Worm (Caenorhabditis elegans) whole organism, early embryonic: Measurements from ENCODE around the gene droe-4.

Experiments used
- B0310.2 ChIP-seq: sonication (generic microtip); optimal IDR thresholded peaks from 2 replicates; lab custom pipeline; 2016; ENCODE audit warnings: mild to moderate bottlenecking, missing genetic modification characterization, missing compliant biosample characterization
- F13C5.2 ChIP-seq: sonication (generic microtip); optimal IDR thresholded peaks from 2 replicates; lab custom pipeline; 2017; ENCODE audit warnings: mild to moderate bottlenecking, missing genetic modification characterization, inconsistent platforms, missing compliant biosample characterization
- aly-1 ChIP-seq: sonication (generic microtip); optimal IDR thresholded peaks from 2 replicates; lab custom pipeline; 2016; ENCODE audit warnings: missing genetic modification characterization, missing compliant biosample characterization
- ama-1 ChIP-seq: fragments of 150-350 bp; optimal IDR thresholded peaks from 2 replicates; lab custom pipeline; 2014
- ceh-13 ChIP-seq: fragments of 200-800 bp; sonication (Bioruptor generic); optimal IDR thresholded peaks from 2 replicates; lab custom pipeline; 2018; ENCODE audit warnings: mild to moderate bottlenecking, missing genetic modification characterization, missing compliant biosample characterization
- ceh-36 ChIP-seq: sonication (generic microtip); optimal IDR thresholded peaks from 2 replicates; lab custom pipeline; 2016; ENCODE audit warnings: missing genetic modification characterization, inconsistent platforms, missing compliant biosample characterization
- ets-7 ChIP-seq: sonication (generic microtip); optimal IDR thresholded peaks from 2 replicates; lab custom pipeline; 2016; ENCODE audit warnings: missing genotype, missing genetic modification characterization, missing compliant biosample characterization
- flt-1 ChIP-seq: fragments of 200-800 bp; sonication (Bioruptor generic); IDR thresholded peaks from 2 replicates; pipeline ENCODE4 v1.3.6; 2022; ENCODE audit warnings: missing genetic modification characterization, missing compliant biosample characterization
- hmbx-1 ChIP-seq: sonication (generic microtip); optimal IDR thresholded peaks from 2 replicates; lab custom pipeline; 2016; ENCODE audit warnings: mild to moderate bottlenecking, missing genetic modification characterization, missing compliant biosample characterization
- hmg-4 ChIP-seq: fragments of 200-800 bp; sonication (Bioruptor generic); optimal IDR thresholded peaks from 2 replicates; lab custom pipeline; 2018; ENCODE audit warnings: mild to moderate bottlenecking, missing genetic modification characterization, missing compliant biosample characterization
- hnd-1 ChIP-seq: sonication (generic microtip); optimal IDR thresholded peaks from 2 replicates; lab custom pipeline; 2016; ENCODE audit warnings: missing genetic modification characterization, missing compliant biosample characterization
- pes-1 ChIP-seq: fragments of 200-800 bp; sonication (Bioruptor generic); IDR thresholded peaks from 2 replicates; pipeline ENCODE4 v1.3.6; 2022; ENCODE audit warnings: missing genetic modification reagents, missing genetic modification characterization, missing compliant biosample characterization
- scrt-1 ChIP-seq: fragments of 200-800 bp; sonication (Bioruptor generic); IDR thresholded peaks from 2 replicates; pipeline ENCODE4 v1.3.6; 2022; ENCODE audit warnings: missing genetic modification characterization, missing compliant biosample characterization
- sea-1 ChIP-seq: fragments of 200-800 bp; sonication (Bioruptor generic); conservative IDR thresholded peaks from 2 replicates; pipeline ENCODE4 v1.3.6; 2022; ENCODE audit warnings: missing genetic modification characterization, missing compliant biosample characterization
- tbx-11 ChIP-seq: fragments of 200-800 bp; sonication (Bioruptor generic); IDR thresholded peaks from 2 replicates; pipeline ENCODE4 v1.3.6; 2022; ENCODE audit warnings: missing genetic modification characterization, missing compliant biosample characterization
- tbx-37 ChIP-seq: fragments of 200-800 bp; sonication (Bioruptor generic); conservative IDR thresholded peaks from 2 replicates; pipeline ENCODE4 v1.3.6; 2022; ENCODE audit warnings: missing genetic modification reagents, missing genetic modification characterization, missing compliant biosample characterization
- tra-4 ChIP-seq: sonication (generic microtip); optimal IDR thresholded peaks from 2 replicates; lab custom pipeline; 2017; ENCODE audit warnings: missing genetic modification characterization, missing compliant biosample characterization

The droe-4 gene

DNA sequence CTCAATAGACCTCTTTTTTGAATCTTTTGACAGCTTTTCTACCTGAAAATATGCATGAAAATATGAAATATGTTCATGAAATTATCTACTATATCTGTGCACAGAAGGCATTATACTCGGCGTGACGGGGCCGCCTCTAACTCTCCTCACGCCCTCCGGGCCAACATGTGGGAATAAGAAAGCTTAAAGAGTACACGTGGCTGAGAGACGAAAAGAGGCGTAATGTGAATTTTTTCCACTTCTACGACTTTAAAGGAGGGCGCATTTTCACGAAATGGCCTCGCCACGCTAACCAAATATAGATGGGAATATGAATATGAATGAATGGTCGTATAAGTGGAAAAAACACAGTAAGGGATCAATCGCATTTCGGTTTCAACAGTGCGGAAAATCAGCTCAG, 34.8 kb upstream of the droe-4 start:
- TF ChIP-seq scrt-1 (GFP tag; lab: Robert Waterston, UW) (no peak), tbx-37 (GFP tag; lab: Robert Waterston, UW) (no peak), hmg-4 (GFP tag; lab: Kevin White, UChicago) (no peak), ceh-13 (GFP tag; lab: Kevin White, UChicago) (no peak), hmbx-1 (tag; lab: Kevin White, UChicago) (no peak), sea-1 (GFP tag; lab: Robert Waterston, UW) (no peak), aly-1 (tag; lab: Kevin White, UChicago) (no peak), pes-1 (GFP tag; lab: Robert Waterston, UW) (no peak)

- TF ChIP-seq ceh-36 (tag; lab: Kevin White, UChicago) (no peak), tbx-11 (GFP tag; lab: Robert Waterston, UW) (no peak), pes-1 (GFP tag; lab: Robert Waterston, UW) (no peak), B0310.2 (tag; lab: Kevin White, UChicago) (no peak), ets-7 (no peak), tra-4 (no peak), ama-1 (lab: Kevin White, UChicago) (no peak), sea-1 (GFP tag; lab: Robert Waterston, UW) (no peak), hmg-4 (GFP tag; lab: Kevin White, UChicago) (no peak)
Measured at ce11 chrV:13958247-13958646, 34.2 kb upstream of the droe-4 start, which contains the start of gene R10D12.10. Gene R10D12.10, minus strand, starts transcription at chrV:13958347.

DNA sequence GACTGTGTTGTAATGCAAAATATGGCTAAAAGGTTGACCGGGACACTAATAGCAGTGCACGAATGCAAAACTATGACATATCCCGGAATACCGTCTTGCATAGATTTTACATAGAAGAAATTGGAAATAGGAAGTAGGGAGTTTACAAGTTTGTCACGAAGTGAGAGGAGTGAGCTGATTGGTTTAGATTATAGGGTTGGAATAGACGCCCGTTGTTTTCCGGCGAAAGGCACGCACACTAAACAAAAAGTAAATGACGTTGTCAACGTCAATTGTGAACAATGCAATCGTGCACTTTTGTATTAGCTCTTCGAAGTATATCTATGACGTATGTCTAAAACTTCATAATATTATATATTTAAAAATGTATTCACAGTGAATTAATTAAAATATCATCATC, 31.5 kb upstream of the droe-4 start, which contains the start of gene srh-24:
Gene srh-24 (minus strand): TSS at position 101 of the 400 bp plus-strand sequence.
- no peak for TF ChIP-seq flt-1 (GFP tag; lab: Robert Waterston, UW)
- no peak for TF ChIP-seq scrt-1 (GFP tag; lab: Robert Waterston, UW)
- TF ChIP-seq aly-1 (tag; lab: Kevin White, UChicago) = no peak
- no peak for TF ChIP-seq ets-7
- TF ChIP-seq ama-1 (lab: Kevin White, UChicago) = no peak
- TF ChIP-seq hmg-4 (GFP tag; lab: Kevin White, UChicago) = no peak
- TF ChIP-seq ceh-13 (GFP tag; lab: Kevin White, UChicago) = no peak

DNA sequence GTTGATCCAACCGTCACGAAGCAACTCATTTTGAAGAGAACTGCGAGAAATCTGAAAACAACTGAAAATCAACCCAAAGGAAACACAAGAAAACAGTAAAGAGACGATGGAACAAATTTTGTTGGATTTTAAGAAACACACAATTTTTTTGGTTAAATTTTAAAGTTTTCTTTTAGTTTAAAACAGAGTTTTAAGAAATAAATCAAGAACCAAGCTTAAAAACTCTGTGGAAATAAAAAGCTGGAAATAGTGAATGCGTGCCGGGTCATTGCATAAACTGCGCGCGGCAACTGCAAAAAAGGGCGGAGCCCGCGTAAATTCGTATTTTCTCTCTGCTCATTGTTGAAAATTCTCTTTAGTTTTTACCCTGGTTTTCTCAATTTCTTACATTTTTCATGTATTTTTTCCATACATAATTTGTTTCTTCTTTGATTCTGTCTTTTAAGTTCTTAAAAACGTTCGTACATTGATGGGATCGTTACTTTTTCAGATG, 30.5 kb upstream of the droe-4 start, which contains the start of the genes algn-13 and R10D12.13:
Gene algn-13 (minus strand): TSS at position 51 of the 493 bp plus-strand sequence.
Gene R10D12.13 (plus strand): TSS at position 491 of the 493 bp plus-strand sequence.
- TF ChIP-seq scrt-1 (GFP tag; lab: Robert Waterston, UW) = peak; percentile 77
- peak; percentile 73; the same call in 1 of the 2 replicates for TF ChIP-seq tbx-37 (GFP tag; lab: Robert Waterston, UW)
- TF ChIP-seq ceh-36 (tag; lab: Kevin White, UChicago) = peak; percentile 60
- TF ChIP-seq tbx-11 (GFP tag; lab: Robert Waterston, UW) = peak; percentile 80; the same call in 1 of the 2 replicates
- TF ChIP-seq ceh-13 (GFP tag; lab: Kevin White, UChicago) = peak; percentile 50
- peak; percentile 77 for TF ChIP-seq hmg-4 (GFP tag; lab: Kevin White, UChicago)
- peak; percentile 47 for TF ChIP-seq hmbx-1 (tag; lab: Kevin White, UChicago)
- TF ChIP-seq ama-1 (lab: Kevin White, UChicago) = no peak
- peak; percentile 73 for TF ChIP-seq flt-1 (GFP tag; lab: Robert Waterston, UW)
- TF ChIP-seq aly-1 (tag; lab: Kevin White, UChicago) = peak; percentile 57
- TF ChIP-seq pes-1 (GFP tag; lab: Robert Waterston, UW) = peak; percentile 89
- peak; percentile 83 for TF ChIP-seq sea-1 (GFP tag; lab: Robert Waterston, UW)
- peak; percentile 62 for TF ChIP-seq hnd-1
- peak; percentile 69 for TF ChIP-seq ets-7
- peak; percentile 48 for TF ChIP-seq B0310.2 (tag; lab: Kevin White, UChicago)
- peak; percentile 42 for TF ChIP-seq tra-4
- peak; percentile 85 for TF ChIP-seq F13C5.2 (tag; lab: Kevin White, UChicago)

DNA sequence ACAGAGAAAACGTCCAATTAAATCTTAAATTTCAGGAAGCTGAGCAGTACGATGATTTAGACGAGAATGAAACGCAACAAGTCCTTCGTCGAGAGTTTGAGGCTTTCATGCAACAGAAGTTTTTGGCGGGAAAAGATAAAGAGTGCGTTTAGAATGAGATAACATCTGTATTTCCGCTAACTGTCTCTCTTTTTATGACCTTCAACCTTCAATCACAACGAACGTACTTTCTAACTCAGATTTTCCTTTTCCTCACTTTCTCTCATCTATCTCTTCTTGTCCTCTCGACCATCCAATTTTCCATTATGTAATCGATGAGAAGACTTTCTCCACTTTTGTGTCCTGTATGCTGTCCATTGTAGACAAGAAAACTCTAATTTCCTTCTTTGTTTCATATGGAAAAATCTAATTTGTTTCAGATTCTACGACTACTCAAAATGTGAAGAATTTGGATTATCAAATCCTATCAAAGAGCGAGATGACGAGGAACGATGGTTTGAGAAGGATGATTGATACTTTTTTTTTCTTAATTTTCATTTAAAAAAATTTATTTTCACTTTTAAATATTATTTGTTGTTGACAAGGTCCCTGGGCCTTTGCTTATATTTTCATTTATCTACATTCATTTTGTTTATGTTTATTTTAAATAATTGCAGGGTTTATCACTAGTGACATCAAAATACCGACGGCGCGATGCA, 29.0 kb upstream of the droe-4 start, which contains the start of gene sao-1:
Gene sao-1 (plus strand): TSS at position 648 of the 698 bp plus-strand sequence.
- TF ChIP-seq scrt-1 (GFP tag; lab: Robert Waterston, UW) (no peak), aly-1 (tag; lab: Kevin White, UChicago) (no peak), ceh-13 (GFP tag; lab: Kevin White, UChicago) (no peak), hmbx-1 (tag; lab: Kevin White, UChicago) (no peak), F13C5.2 (tag; lab: Kevin White, UChicago) (no peak), pes-1 (GFP tag; lab: Robert Waterston, UW) (no peak), ama-1 (lab: Kevin White, UChicago) (no peak), flt-1 (GFP tag; lab: Robert Waterston, UW) (no peak), ceh-36 (tag; lab: Kevin White, UChicago) (no peak), tbx-37 (GFP tag; lab: Robert Waterston, UW) (no peak), B0310.2 (tag; lab: Kevin White, UChicago) (no peak), hmg-4 (GFP tag; lab: Kevin White, UChicago) (no peak)

- no peak for TF ChIP-seq ceh-36 (tag; lab: Kevin White, UChicago)
- no peak for TF ChIP-seq ets-7
- no peak for TF ChIP-seq pes-1 (GFP tag; lab: Robert Waterston, UW)
- no peak for TF ChIP-seq tbx-37 (GFP tag; lab: Robert Waterston, UW)
- TF ChIP-seq scrt-1 (GFP tag; lab: Robert Waterston, UW) = no peak
- TF ChIP-seq hnd-1 = no peak
- no peak for TF ChIP-seq ama-1 (lab: Kevin White, UChicago)
- no peak for TF ChIP-seq ceh-13 (GFP tag; lab: Kevin White, UChicago)
- no peak for TF ChIP-seq tra-4
- no peak for TF ChIP-seq flt-1 (GFP tag; lab: Robert Waterston, UW)
- TF ChIP-seq tbx-11 (GFP tag; lab: Robert Waterston, UW) = no peak
- TF ChIP-seq B0310.2 (tag; lab: Kevin White, UChicago) = no peak
- no peak for TF ChIP-seq aly-1 (tag; lab: Kevin White, UChicago)
- TF ChIP-seq sea-1 (GFP tag; lab: Robert Waterston, UW) = no peak
- TF ChIP-seq hmbx-1 (tag; lab: Kevin White, UChicago) = no peak
- TF ChIP-seq hmg-4 (GFP tag; lab: Kevin White, UChicago) = no peak
- TF ChIP-seq F13C5.2 (tag; lab: Kevin White, UChicago) = no peak
Measured at ce11 chrV:13980807-13981206, 11.6 kb upstream of the droe-4 start, which contains the start of gene eol-1. Gene eol-1, minus strand, starts transcription at chrV:13980907.
